Fruit fly (Drosophila melanogaster): ENCODE data around the gene mRpL49.

DNA sequence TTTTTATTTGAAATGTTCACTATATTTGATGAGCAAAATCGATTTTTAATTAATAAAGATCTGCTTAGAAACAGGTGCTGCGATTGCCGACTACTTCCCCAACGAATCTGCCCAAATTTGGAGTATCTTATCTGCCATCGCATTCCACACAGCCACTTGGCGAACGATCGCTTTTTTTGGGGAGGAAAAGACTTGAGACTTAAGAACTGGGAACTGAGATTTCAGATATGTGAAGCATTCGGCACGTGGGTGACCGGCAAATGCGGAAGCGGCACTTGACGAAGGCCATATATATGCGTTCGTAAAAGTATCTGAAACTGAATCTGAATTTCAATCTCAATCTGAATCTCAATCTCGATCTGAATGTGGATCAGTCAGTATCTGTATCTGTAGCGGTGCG lies 12.9 kb upstream of the mRpL49 start:
- no peak for TF ChIP-seq Mnt (GFP tag; optimal IDR thresholded peaks at IDR 0.05)
- no peak for TF ChIP-seq kay (GFP tag; ENCODE audit: borderline replicate concordance)
- no peak for TF ChIP-seq CG7045 (GFP tag; optimal IDR thresholded peaks at IDR 0.05)
- TF ChIP-seq tj (GFP tag; optimal IDR thresholded peaks at IDR 0.05) = no peak
- TF ChIP-seq Hr96 (GFP tag; optimal IDR thresholded peaks at IDR 0.05) = no peak
- TF ChIP-seq Crg-1 (GFP tag; optimal IDR thresholded peaks at IDR 0.05) = no peak
- TF ChIP-seq CG5204 (GFP tag; optimal IDR thresholded peaks at IDR 0.05) = no peak

Data from whole organism, adult.